Worm (Caenorhabditis elegans) whole organism, young adult: ENCODE measurements around the gene set-20.

Experiments
- bed-2 ChIP-seq: fragments of 200-800 bp; sonication (Bioruptor generic); IDR thresholded peaks from 2 replicates; pipeline ENCODE4 v1.3.6; 2022; ENCODE audit warnings: missing genetic modification reagents, missing genetic modification characterization, missing compliant biosample characterization
- hmg-20 ChIP-seq: fragments of 200-800 bp; sonication (Bioruptor generic); IDR thresholded peaks from 2 replicates; pipeline ENCODE4 v1.3.6; 2022; ENCODE audit warnings: missing genetic modification reagents, missing genetic modification characterization, missing compliant biosample characterization

DNA sequence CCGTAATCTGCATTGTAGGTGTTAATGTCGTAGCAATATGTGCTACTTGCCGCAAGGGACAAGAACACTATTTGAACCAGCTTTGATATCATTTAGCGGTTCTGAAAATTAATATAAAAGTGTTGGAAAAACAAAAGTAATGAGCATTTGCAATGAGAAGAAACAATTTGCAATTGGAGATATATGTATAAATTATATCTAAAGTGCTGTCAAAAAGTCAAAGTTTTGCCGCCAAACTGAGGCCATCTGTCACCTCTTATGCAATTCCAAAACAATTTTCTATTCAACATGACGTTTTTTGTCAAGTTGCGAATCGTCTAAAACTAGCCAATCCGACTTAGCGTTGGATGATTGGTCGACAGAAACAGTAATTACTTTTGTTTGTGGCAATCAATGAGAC lies 11.2 kb upstream of the set-20 start, which contains the start of gene W01C8.5:
- TF ChIP-seq bed-2 (no peak), hmg-20 (GFP tag; lab: Robert Waterston, UW) (no peak)
